Fruit fly (Drosophila melanogaster): Measurements from ENCODE around the gene Golgin104.

dm6 chr3L:16347914-16348313, 3.8 kb downstream of the Golgin104 start, which contains the start of gene mRpS34:
- TF ChIP-seq maf-S (GFP tag; optimal IDR thresholded peaks at IDR 0.05) (no peak), CG1647 (GFP tag; optimal IDR thresholded peaks at IDR 0.05) (no peak), Side (GFP tag; optimal IDR thresholded peaks at IDR 0.05) (no peak)
